Worm (Caenorhabditis elegans) whole organism, young adult: Measurements from ENCODE around the gene T04C12.9.
A peak's percentile ranks its signal among the peaks of the same experiment; 100 is the strongest.

Experiments used
- F10E7.11 ChIP-seq: sonication (generic microtip); optimal IDR thresholded peaks from 2 replicates; lab custom pipeline; 2017; ENCODE audit warnings: mild to moderate bottlenecking, missing genetic modification characterization, moderate library complexity, missing compliant biosample characterization
- F22D6.2 ChIP-seq: sonication (generic microtip); optimal IDR thresholded peaks from 2 replicates; lab custom pipeline; 2016; ENCODE audit warnings: mild to moderate bottlenecking, missing genetic modification characterization, missing compliant biosample characterization
- F49E8.2 ChIP-seq: sonication (generic microtip); optimal IDR thresholded peaks from 3 replicates; lab custom pipeline; 2017; ENCODE audit warnings: missing genetic modification characterization, mild to moderate bottlenecking, missing compliant biosample characterization, antibody characterized with exemption, moderate library complexity; ENCODE audit not compliant: insufficient read depth
- F52B5.7 ChIP-seq: sonication (generic microtip); optimal IDR thresholded peaks from 2 replicates; lab custom pipeline; 2016; ENCODE audit warnings: mild to moderate bottlenecking, missing genetic modification characterization, missing compliant biosample characterization
- T26A5.8 ChIP-seq: sonication (generic microtip); optimal IDR thresholded peaks from 2 replicates; lab custom pipeline; 2016; ENCODE audit warnings: missing genetic modification characterization, missing compliant biosample characterization
- Y53F4B.3 ChIP-seq: fragments of 200-800 bp; sonication (Bioruptor generic); IDR thresholded peaks from 2 replicates; pipeline ENCODE4 v1.3.6; 2022; ENCODE audit warnings: missing genetic modification reagents, missing genetic modification characterization, missing compliant biosample characterization
- Y67H2A.10 ChIP-seq: fragments of 200-800 bp; sonication (Bioruptor generic); conservative IDR thresholded peaks from 2 replicates; pipeline ENCODE4 v1.3.6; 2022; ENCODE audit warnings: missing genetic modification reagents, missing genetic modification characterization, missing compliant biosample characterization
- Y79H2A.3 ChIP-seq: fragments of 200-800 bp; sonication (Bioruptor generic); conservative IDR thresholded peaks from 2 replicates; pipeline ENCODE4 v1.3.6; 2022; ENCODE audit warnings: missing genetic modification reagents, missing genetic modification characterization, missing compliant biosample characterization
- ZK185.1 ChIP-seq: sonication (generic microtip); optimal IDR thresholded peaks from 2 replicates; lab custom pipeline; 2016; ENCODE audit warnings: mild to moderate bottlenecking, missing genetic modification characterization, missing compliant biosample characterization; ENCODE audit not compliant: poor library complexity, severe bottlenecking
- ama-1 ChIP-seq, 3 experiments: fragments of 150-350 bp in 1 of 3; sonication (generic microtip) in 2 of 3; optimal IDR thresholded peaks; 2 replicates each; lab custom pipeline; 2014 to 2018; ENCODE audit warnings: missing biosample characterization in 2 of 3, missing genetic modification characterization in 2 of 3, missing genetic modification reagents in 2 of 3
- aptf-2 ChIP-seq: fragments of 200-800 bp; sonication (Bioruptor generic); conservative IDR thresholded peaks from 2 replicates; pipeline ENCODE4 v1.3.6; 2022; ENCODE audit warnings: missing genetic modification reagents, missing genetic modification characterization, missing compliant biosample characterization
- aptf-3 ChIP-seq: fragments of 200-800 bp; sonication (Bioruptor generic); IDR thresholded peaks from 2 replicates; pipeline ENCODE4 v1.3.6; 2022; ENCODE audit warnings: missing genetic modification characterization, missing compliant biosample characterization
- bed-2 ChIP-seq: fragments of 200-800 bp; sonication (Bioruptor generic); IDR thresholded peaks from 2 replicates; pipeline ENCODE4 v1.3.6; 2022; ENCODE audit warnings: missing genetic modification reagents, missing genetic modification characterization, missing compliant biosample characterization
- cebp-1 ChIP-seq, 2 experiments: fragments of 200-800 bp in 1 of 2; sonication (Bioruptor generic) in 1 of 2; sonication (generic microtip) in 1 of 2; IDR thresholded peaks in 1 of 2; optimal IDR thresholded peaks in 1 of 2; 2 replicates each; pipeline versions ENCODE4 v1.3.6 to Lab custom; 2017 to 2022; ENCODE audit warnings: missing compliant biosample characterization in 2 of 2, missing genetic modification characterization in 2 of 2, mild to moderate bottlenecking in 1 of 2, missing genetic modification reagents in 1 of 2, moderate library complexity in 1 of 2
- cebp-2 ChIP-seq: fragments of 200-800 bp; sonication (Bioruptor generic); IDR thresholded peaks from 2 replicates; pipeline ENCODE4 v1.3.6; 2022; ENCODE audit warnings: missing genetic modification characterization, missing compliant biosample characterization
- ceh-79 ChIP-seq: sonication (generic microtip); optimal IDR thresholded peaks from 2 replicates; lab custom pipeline; 2017; ENCODE audit warnings: mild to moderate bottlenecking, missing genetic modification characterization, missing compliant biosample characterization
- die-1 ChIP-seq: sonication (generic microtip); optimal IDR thresholded peaks from 2 replicates; lab custom pipeline; 2016; ENCODE audit warnings: missing genotype, mild to moderate bottlenecking, missing genetic modification characterization, missing compliant biosample characterization
- egl-18 ChIP-seq: fragments of 200-800 bp; sonication (Bioruptor generic); IDR thresholded peaks from 2 replicates; pipeline ENCODE4 v1.3.6; 2022; ENCODE audit warnings: missing genetic modification reagents, missing genetic modification characterization, missing compliant biosample characterization
- egl-44 ChIP-seq: fragments of 200-800 bp; sonication (Bioruptor generic); IDR thresholded peaks from 2 replicates; pipeline ENCODE4 v1.3.6; 2022; ENCODE audit warnings: missing genetic modification reagents, missing genetic modification characterization, missing compliant biosample characterization
- egrh-3 ChIP-seq: fragments of 200-800 bp; sonication (Bioruptor generic); IDR thresholded peaks from 2 replicates; pipeline ENCODE4 v1.3.6; 2022; ENCODE audit warnings: missing genetic modification reagents, missing genetic modification characterization, missing compliant biosample characterization
- ets-4 ChIP-seq: fragments of 200-800 bp; sonication (Bioruptor generic); optimal IDR thresholded peaks from 2 replicates; lab custom pipeline; 2018; ENCODE audit warnings: mild to moderate bottlenecking, missing genetic modification characterization, missing compliant biosample characterization
- gei-17 ChIP-seq: fragments of 200-800 bp; sonication (Bioruptor generic); optimal IDR thresholded peaks from 2 replicates; lab custom pipeline; 2018; ENCODE audit warnings: mild to moderate bottlenecking, missing genetic modification characterization, missing compliant biosample characterization
- hlh-26 ChIP-seq: fragments of 200-800 bp; sonication (Bioruptor generic); conservative IDR thresholded peaks from 2 replicates; pipeline ENCODE4 v1.3.6; 2022; ENCODE audit warnings: missing genetic modification reagents, missing genetic modification characterization, missing compliant biosample characterization
- hmg-1.2 ChIP-seq: fragments of 200-800 bp; sonication (Bioruptor generic); IDR thresholded peaks from 2 replicates; pipeline ENCODE4 v1.3.6; 2022; ENCODE audit warnings: missing genetic modification reagents, missing genetic modification characterization, missing compliant biosample characterization
- hrde-1 ChIP-seq: sonication (generic microtip); optimal IDR thresholded peaks from 2 replicates; lab custom pipeline; 2016; ENCODE audit warnings: missing genetic modification characterization, mild to moderate bottlenecking, missing compliant biosample characterization, moderate library complexity, missing genotype, missing genetic modification reagents, borderline replicate concordance
- let-607 ChIP-seq, 2 experiments: fragments of 200-800 bp in 1 of 2; sonication (Bioruptor generic) in 1 of 2; sonication (generic microtip) in 1 of 2; optimal IDR thresholded peaks; 2 replicates each; lab custom pipeline; 2016 to 2018; ENCODE audit warnings: mild to moderate bottlenecking in 2 of 2, missing compliant biosample characterization in 2 of 2, missing genetic modification characterization in 2 of 2, moderate library complexity in 2 of 2, missing genotype in 1 of 2
- lin-26 ChIP-seq: fragments of 200-800 bp; sonication (Bioruptor generic); IDR thresholded peaks from 2 replicates; pipeline ENCODE4 v1.3.6; 2022; ENCODE audit warnings: missing genetic modification reagents, missing genetic modification characterization, missing compliant biosample characterization
- lin-40 ChIP-seq: sonication (generic microtip); optimal IDR thresholded peaks from 2 replicates; lab custom pipeline; 2016; ENCODE audit warnings: missing genetic modification characterization, mild to moderate bottlenecking, missing compliant biosample characterization, missing genotype, missing genetic modification reagents
- mxl-1 ChIP-seq: sonication (generic microtip); optimal IDR thresholded peaks from 2 replicates; lab custom pipeline; 2016; ENCODE audit warnings: missing genetic modification characterization, missing compliant biosample characterization
- nfya-1 ChIP-seq: sonication (generic microtip); optimal IDR thresholded peaks from 2 replicates; lab custom pipeline; 2017; ENCODE audit warnings: antibody characterized with exemption, missing compliant biosample characterization, missing genetic modification characterization, borderline replicate concordance; ENCODE audit not compliant: insufficient read depth
- nfyb-1 ChIP-seq: fragments of 200-800 bp; sonication (Bioruptor generic); IDR thresholded peaks from 2 replicates; pipeline ENCODE4 v1.3.6; 2022; ENCODE audit warnings: missing genetic modification reagents, missing genetic modification characterization, missing compliant biosample characterization
- nhr-27 ChIP-seq: fragments of 200-800 bp; sonication (Bioruptor generic); optimal IDR thresholded peaks from 2 replicates; lab custom pipeline; 2018; ENCODE audit warnings: mild to moderate bottlenecking, missing genetic modification characterization, moderate library complexity, missing compliant biosample characterization
- pbrm-1 ChIP-seq: fragments of 200-800 bp; sonication (Bioruptor generic); IDR thresholded peaks from 2 replicates; pipeline ENCODE4 v1.3.6; 2022; ENCODE audit warnings: missing genetic modification reagents, missing genetic modification characterization, missing compliant biosample characterization
- repo-1 ChIP-seq: sonication (generic microtip); optimal IDR thresholded peaks from 2 replicates; lab custom pipeline; 2017; ENCODE audit warnings: mild to moderate bottlenecking, missing genetic modification characterization, missing compliant biosample characterization
- sdz-38 ChIP-seq: sonication (generic microtip); optimal IDR thresholded peaks from 2 replicates; lab custom pipeline; 2016; ENCODE audit warnings: missing genotype, missing genetic modification characterization, missing compliant biosample characterization
- sptf-2 ChIP-seq: fragments of 200-800 bp; sonication (Bioruptor generic); optimal IDR thresholded peaks from 2 replicates; lab custom pipeline; 2018; ENCODE audit warnings: mild to moderate bottlenecking, missing genetic modification characterization, missing compliant biosample characterization
- tbp1 ChIP-seq: fragments of 200-800 bp; sonication (Bioruptor generic); optimal IDR thresholded peaks from 2 replicates; lab custom pipeline; 2018; ENCODE audit warnings: mild to moderate bottlenecking, missing genetic modification characterization, missing compliant biosample characterization
- tlf-1 ChIP-seq: fragments of 200-800 bp; sonication (Bioruptor generic); optimal IDR thresholded peaks from 2 replicates; lab custom pipeline; 2018; ENCODE audit warnings: mild to moderate bottlenecking, missing genetic modification characterization, missing compliant biosample characterization
- unc-130 ChIP-seq: sonication (generic microtip); optimal IDR thresholded peaks from 2 replicates; lab custom pipeline; 2016; ENCODE audit warnings: missing genetic modification reagents, missing genetic modification characterization, missing compliant biosample characterization
- xnd-1 ChIP-seq: sonication (generic microtip); optimal IDR thresholded peaks from 2 replicates; lab custom pipeline; 2016; ENCODE audit warnings: missing genotype, missing genetic modification reagents, missing genetic modification characterization, missing compliant biosample characterization
- ztf-18 ChIP-seq: sonication (generic microtip); optimal IDR thresholded peaks from 2 replicates; lab custom pipeline; 2016; ENCODE audit warnings: missing genotype, mild to moderate bottlenecking, missing genetic modification characterization, missing compliant biosample characterization
- ztf-25 ChIP-seq: fragments of 200-800 bp; sonication (Bioruptor generic); IDR thresholded peaks from 2 replicates; pipeline ENCODE4 v1.3.6; 2022; ENCODE audit warnings: missing genetic modification reagents, missing genetic modification characterization, missing compliant biosample characterization
- ztf-28 ChIP-seq: fragments of 200-800 bp; sonication (Bioruptor generic); IDR thresholded peaks from 2 replicates; pipeline ENCODE4 v1.3.6; 2022; ENCODE audit warnings: missing genetic modification reagents, missing genetic modification characterization, missing compliant biosample characterization
- ztf-3 ChIP-seq: fragments of 200-800 bp; sonication (Bioruptor generic); optimal IDR thresholded peaks from 2 replicates; lab custom pipeline; 2018; ENCODE audit warnings: mild to moderate bottlenecking, missing genetic modification characterization, missing compliant biosample characterization

Gene T04C12.9

ce11 chrV:11040020-11040419, 23.0 kb downstream of the T04C12.9 start, which contains the start of gene C45B11.9:
C45B11.9 (plus strand) TSS chrV:11040320.
- no peak for TF ChIP-seq egl-44
- no peak for TF ChIP-seq bed-2
- no peak for TF ChIP-seq sptf-2 (GFP tag; lab: Kevin White, UChicago)
- no peak for TF ChIP-seq ets-4 (GFP tag; lab: Kevin White, UChicago)
- no peak for TF ChIP-seq cebp-2
- no peak for TF ChIP-seq repo-1 (tag; lab: Kevin White, UChicago)
- no peak for TF ChIP-seq Y67H2A.10
- no peak for TF ChIP-seq egl-18 (GFP tag; lab: Robert Waterston, UW)
- TF ChIP-seq Y53F4B.3 (GFP tag; lab: Robert Waterston, UW): no peak
- no peak for TF ChIP-seq ceh-79 (tag; lab: Kevin White, UChicago)
- TF ChIP-seq gei-17 (GFP tag; lab: Kevin White, UChicago): no peak
- no peak for TF ChIP-seq cebp-1 (GFP tag; IDR thresholded peaks at IDR 0.05; lab: Robert Waterston, UW)
- no peak for TF ChIP-seq cebp-1 (tag; optimal IDR thresholded peaks at IDR 0.05; lab: Kevin White, UChicago)
- no peak for TF ChIP-seq ztf-28 (GFP tag; lab: Robert Waterston, UW)
- TF ChIP-seq nfya-1 (tag; lab: Kevin White, UChicago): no peak
- TF ChIP-seq unc-130 (GFP tag; lab: Kevin White, UChicago): no peak
- TF ChIP-seq sdz-38 (tag; lab: Kevin White, UChicago): no peak
- TF ChIP-seq, all 124 proteins: peak for 0

DNA sequence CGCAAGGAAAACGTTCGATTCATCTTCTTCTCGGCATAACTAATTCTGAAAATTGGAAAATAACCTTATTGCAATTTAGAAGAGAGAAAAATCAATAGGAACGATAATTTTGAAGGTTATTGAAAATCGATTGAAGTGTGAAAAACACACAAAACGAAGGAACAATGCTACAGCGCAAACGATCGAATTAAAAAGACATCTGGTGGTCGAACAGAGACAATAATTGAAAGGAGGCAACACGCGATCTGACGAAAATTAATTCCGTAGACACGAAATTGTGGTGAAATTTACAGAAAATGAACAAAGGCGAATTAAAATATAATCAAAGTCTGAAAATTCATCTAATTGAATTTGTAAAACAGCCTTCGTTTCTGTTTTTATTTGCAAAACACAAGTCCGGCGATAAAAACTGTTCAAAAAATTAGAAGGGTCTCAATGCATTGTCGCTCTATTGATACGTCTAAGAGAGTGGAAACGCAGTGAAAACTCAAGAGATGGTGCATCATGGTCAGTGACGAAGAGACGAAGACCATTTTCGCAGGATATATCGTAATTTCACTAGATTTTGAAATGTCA, 23.5 kb downstream of the T04C12.9 start, which contains the start of gene pak-2:
pak-2 (minus strand) TSS at position 51 of the 576 bp plus-strand sequence.
- TF ChIP-seq xnd-1 (tag; lab: Kevin White, UChicago): no peak
- TF ChIP-seq tlf-1 (GFP tag; lab: Kevin White, UChicago): no peak
- TF ChIP-seq mxl-1 (tag; lab: Kevin White, UChicago): no peak
- TF ChIP-seq ZK185.1 (tag; lab: Kevin White, UChicago): no peak
- no peak for TF ChIP-seq ztf-25
- no peak for TF ChIP-seq F22D6.2
- peak; percentile 30 for TF ChIP-seq tbp1 (GFP tag; lab: Kevin White, UChicago)
- TF ChIP-seq egrh-3 (GFP tag; lab: Robert Waterston, UW): no peak
- peak; percentile 58; the same call in 1 of the 2 replicates for TF ChIP-seq hmg-1.2 (GFP tag; lab: Robert Waterston, UW)
- TF ChIP-seq die-1: no peak
- no peak for TF ChIP-seq hrde-1 (tag; lab: Kevin White, UChicago)
- TF ChIP-seq Y79H2A.3: no peak
- TF ChIP-seq T26A5.8 (tag; lab: Kevin White, UChicago): no peak
- no peak for TF ChIP-seq lin-26
- no peak for TF ChIP-seq F52B5.7 (tag; lab: Kevin White, UChicago)
- TF ChIP-seq hlh-26: no peak
- peak; percentile 54; the same call in 1 of the 2 replicates for TF ChIP-seq pbrm-1 (GFP tag; lab: Robert Waterston, UW)
- TF ChIP-seq unc-130 (GFP tag; lab: Kevin White, UChicago): no peak
- TF ChIP-seq nfyb-1 (GFP tag; lab: Robert Waterston, UW): no peak
- no peak for TF ChIP-seq ztf-3 (GFP tag; lab: Kevin White, UChicago)
- 0 out of 2 replicates have a peak, but pooled peaks have one; percentile 69 for TF ChIP-seq bed-2
- peak; percentile 49 for TF ChIP-seq ztf-18 (tag; lab: Kevin White, UChicago)
- TF ChIP-seq F49E8.2 (tag; lab: Kevin White, UChicago): peak; percentile 26
- TF ChIP-seq let-607 (tag; optimal IDR thresholded peaks at IDR 0.05; lab: Kevin White, UChicago): peak in 1 of 2 experiments; percentile 3
- no peak for TF ChIP-seq F10E7.11 (tag; lab: Kevin White, UChicago)
- TF ChIP-seq ets-4 (GFP tag; lab: Kevin White, UChicago): no peak
- TF ChIP-seq nfya-1 (tag; lab: Kevin White, UChicago): no peak
- TF ChIP-seq ama-1 (optimal IDR thresholded peaks at IDR 0.05; lab: Kevin White, UChicago): no peak
- TF ChIP-seq ama-1 (GFP tag; optimal IDR thresholded peaks at IDR 0.05; lab: Kevin White, UChicago): no peak
- TF ChIP-seq aptf-2 (GFP tag; lab: Robert Waterston, UW): 0 out of 2 replicates have a peak, but pooled peaks have one; percentile 36
- TF ChIP-seq aptf-3: no peak
- no peak for TF ChIP-seq sdz-38 (tag; lab: Kevin White, UChicago)
- peak; percentile 63 for TF ChIP-seq lin-40
- TF ChIP-seq nhr-27 (tag; lab: Kevin White, UChicago): no peak
